Worm (Caenorhabditis elegans) whole organism, L4 larva: ENCODE data around the gene daf-41.

ENCODE experiments used
- fos-1 ChIP-seq: fragments of 150-350 bp; optimal IDR thresholded peaks from 2 replicates; lab custom pipeline; 2014; ENCODE audit warnings: missing biosample characterization, missing genetic modification characterization
- hlh-11 ChIP-seq: fragments of 200-800 bp; sonication (Bioruptor generic); optimal IDR thresholded peaks from 2 replicates; lab custom pipeline; 2018; ENCODE audit warnings: mild to moderate bottlenecking, missing genetic modification characterization, missing compliant biosample characterization
- lsy-2 ChIP-seq, 2 experiments: fragments of 150-350 bp in 1 of 2; sonication (generic microtip) in 1 of 2; optimal IDR thresholded peaks; 2 replicates each; lab custom pipeline; 2014 to 2017; ENCODE audit warnings: missing biosample characterization in 2 of 2, missing genetic modification characterization in 2 of 2
- nhr-76 ChIP-seq: fragments of 150-350 bp; optimal IDR thresholded peaks from 2 replicates; lab custom pipeline; 2014; ENCODE audit warnings: missing biosample characterization, missing genetic modification characterization
- ztf-7 ChIP-seq: fragments of 150-350 bp; optimal IDR thresholded peaks from 2 replicates; lab custom pipeline; 2014; ENCODE audit warnings: missing biosample characterization, missing genetic modification characterization

DNA sequence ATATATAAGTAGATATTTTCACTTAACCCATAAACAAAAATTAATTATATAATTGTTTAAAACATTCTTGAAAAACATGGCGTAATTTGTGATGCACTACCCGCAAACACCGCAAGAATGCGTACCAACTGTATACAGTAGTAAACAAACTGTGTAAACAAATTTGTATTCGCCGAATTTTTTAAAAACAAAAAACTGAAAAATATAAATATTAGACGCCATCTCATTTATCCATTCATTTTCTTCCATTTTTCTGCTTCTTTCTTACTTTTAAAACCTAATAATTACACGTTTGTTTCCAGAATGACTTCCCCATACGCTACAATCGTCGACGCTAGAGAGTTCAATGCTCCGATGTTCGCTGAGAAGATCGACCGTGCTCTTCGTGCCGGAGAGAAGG lies 49.2 kb downstream of the daf-41 start, which contains the start of gene nex-1:
- TF ChIP-seq fos-1 (tag; lab: Kevin White, UChicago) (no peak), hlh-11 (tag; lab: Kevin White, UChicago) (no peak), lsy-2 (tag; optimal IDR thresholded peaks at IDR 0.05; lab: Kevin White, UChicago) (no peak), ztf-7 (tag; lab: Kevin White, UChicago) (no peak), nhr-76 (tag; lab: Kevin White, UChicago) (no peak)
